Worm (Caenorhabditis elegans): ENCODE data around the gene Y70C5A.2.

DNA sequence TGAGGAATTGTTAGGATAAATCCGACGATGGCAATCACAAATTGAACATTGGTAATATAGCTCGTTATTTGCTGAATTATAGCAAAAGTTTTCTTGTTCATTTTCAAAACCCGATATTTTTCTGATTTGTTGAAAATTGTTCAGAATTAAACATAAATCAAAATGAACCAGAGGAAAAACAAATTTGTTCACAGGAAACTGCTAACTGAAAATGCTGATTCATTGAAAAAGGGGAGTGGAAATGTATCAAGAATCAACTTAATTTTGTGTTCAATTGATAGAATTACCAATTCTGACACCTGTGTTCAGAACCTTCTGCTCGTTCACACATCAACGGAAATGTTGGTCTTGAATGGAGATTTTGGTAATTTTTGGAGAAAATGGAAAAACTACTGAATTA is 20.5 kb upstream of the Y70C5A.2 start, which contains the start of gene srw-77:
- no peak for TF ChIP-seq snpc-4 (tag; optimal IDR thresholded peaks at IDR 0.05)
- TF ChIP-seq unc-39 (tag; optimal IDR thresholded peaks at IDR 0.05): no peak
- no peak for TF ChIP-seq skn-1 (tag; optimal IDR thresholded peaks at IDR 0.05)
- TF ChIP-seq ceh-16 (tag; optimal IDR thresholded peaks at IDR 0.05): no peak
- no peak for TF ChIP-seq nhr-28 (tag; optimal IDR thresholded peaks at IDR 0.05)

Data from whole organism, L3 larva.